Worm (Caenorhabditis elegans): Measurements from ENCODE around the gene rrf-3.
A peak's percentile ranks its signal among the peaks of the same experiment; 100 is the strongest.

Gene rrf-3

ce11 chrII:8127290-8127689 lies 35.0 kb upstream of the rrf-3 start (continued):
- TF ChIP-seq set-16 (GFP tag; IDR thresholded peaks at IDR 0.05) = no peak
- TF ChIP-seq cey-2 (tag; optimal IDR thresholded peaks at IDR 0.05; ENCODE audit: borderline replicate concordance, insufficient read depth) = no peak
- TF ChIP-seq nhr-41 (GFP tag; IDR thresholded peaks at IDR 0.05) = no peak
- TF ChIP-seq zfp-3 (GFP tag; conservative IDR thresholded peaks at IDR 0.05) = no peak
- TF ChIP-seq spr-1 (tag; optimal IDR thresholded peaks at IDR 0.05) = no peak
- TF ChIP-seq ceh-28 (tag; optimal IDR thresholded peaks at IDR 0.05) = no peak
- peak in 1 of 2 experiments; percentile 30 for TF ChIP-seq lsy-2 (tag; optimal IDR thresholded peaks at IDR 0.05)
- TF ChIP-seq daf-12 (tag; optimal IDR thresholded peaks at IDR 0.05) = no peak
- no peak for TF ChIP-seq fkh-10 (GFP tag; optimal IDR thresholded peaks at IDR 0.05)
- TF ChIP-seq F37D6.2 (tag; optimal IDR thresholded peaks at IDR 0.05) = no peak
- TF ChIP-seq nhr-10 (tag; optimal IDR thresholded peaks at IDR 0.05) = peak; percentile 4
- no peak for TF ChIP-seq egl-27 (tag; optimal IDR thresholded peaks at IDR 0.05)
- TF ChIP-seq ceh-32 (tag; optimal IDR thresholded peaks at IDR 0.05; ENCODE audit: poor library complexity) = no peak
- no peak for TF ChIP-seq F10B5.3 (tag; optimal IDR thresholded peaks at IDR 0.05)
- no peak for TF ChIP-seq ztf-11 (tag; optimal IDR thresholded peaks at IDR 0.05)
- TF ChIP-seq T20F7.1 (GFP tag; optimal IDR thresholded peaks at IDR 0.05) = no peak
- TF ChIP-seq dmd-9 (GFP tag; IDR thresholded peaks at IDR 0.05) = no peak
- TF ChIP-seq F26F4.8 (GFP tag; conservative IDR thresholded peaks at IDR 0.05) = no peak
- no peak for TF ChIP-seq F44E2.7 (GFP tag; IDR thresholded peaks at IDR 0.05)
- no peak for TF ChIP-seq lin-15B (tag; optimal IDR thresholded peaks at IDR 0.05)
- no peak for TF ChIP-seq nhr-111 (GFP tag; optimal IDR thresholded peaks at IDR 0.05)
- TF ChIP-seq gei-8 (GFP tag; optimal IDR thresholded peaks at IDR 0.05) = no peak
- no peak for TF ChIP-seq lir-3 (tag; optimal IDR thresholded peaks at IDR 0.05)
- no peak for TF ChIP-seq unc-130 (GFP tag; optimal IDR thresholded peaks at IDR 0.05)
- TF ChIP-seq lin-39 (tag; optimal IDR thresholded peaks at IDR 0.05) = no peak
- TF ChIP-seq unc-39 (tag; optimal IDR thresholded peaks at IDR 0.05) = no peak
- no peak for TF ChIP-seq tra-1 (GFP tag; IDR thresholded peaks at IDR 0.05)
- peak; percentile 3 for TF ChIP-seq hlh-30 (tag; optimal IDR thresholded peaks at IDR 0.05; ENCODE audit: insufficient read depth)
- no peak for TF ChIP-seq F49E8.2 (tag; optimal IDR thresholded peaks at IDR 0.05; ENCODE audit: borderline replicate concordance)
- no peak for TF ChIP-seq nhr-11 (tag; optimal IDR thresholded peaks at IDR 0.05)
- no peak for TF ChIP-seq Y5F2A.4 (GFP tag; optimal IDR thresholded peaks at IDR 0.05)
- TF ChIP-seq dpl-1 (GFP tag; optimal IDR thresholded peaks at IDR 0.05) = no peak
- no peak for TF ChIP-seq ZK546.5 (tag; optimal IDR thresholded peaks at IDR 0.05)
- no peak for TF ChIP-seq nhr-6 (tag; optimal IDR thresholded peaks at IDR 0.05)
- no peak for TF ChIP-seq lin-1 (GFP tag; IDR thresholded peaks at IDR 0.05)
- peak; percentile 23; the same call in 1 of the 2 replicates for TF ChIP-seq php-3 (GFP tag; IDR thresholded peaks at IDR 0.05)
- no peak for TF ChIP-seq T26A8.4 (GFP tag; IDR thresholded peaks at IDR 0.05)
- TF ChIP-seq nhr-76 (tag; optimal IDR thresholded peaks at IDR 0.05) = no peak
- TF ChIP-seq mxl-3 (GFP tag; optimal IDR thresholded peaks at IDR 0.05) = peak; percentile 73
- no peak for TF ChIP-seq sdz-12 (GFP tag; optimal IDR thresholded peaks at IDR 0.05)
- TF ChIP-seq nhr-42 (GFP tag; IDR thresholded peaks at IDR 0.05) = no peak
- TF ChIP-seq dmd-8 (GFP tag; IDR thresholded peaks at IDR 0.05) = no peak
- TF ChIP-seq nhr-25 (tag; optimal IDR thresholded peaks at IDR 0.05; ENCODE audit: borderline replicate concordance, insufficient read depth) = no peak
- no peak for TF ChIP-seq pha-4 (GFP tag; IDR thresholded peaks at IDR 0.05)
- TF ChIP-seq pha-4 (tag; optimal IDR thresholded peaks at IDR 0.05) = no peak
- TF ChIP-seq dmd-6 (GFP tag; IDR thresholded peaks at IDR 0.05) = peak; percentile 72
- no peak for TF ChIP-seq snpc-1.2 (GFP tag; IDR thresholded peaks at IDR 0.05)
- no peak for TF ChIP-seq egl-43 (GFP tag; IDR thresholded peaks at IDR 0.05)
- TF ChIP-seq mes-2 (tag; optimal IDR thresholded peaks at IDR 0.05; ENCODE audit: poor library complexity, severe bottlenecking) = peak; percentile 54
- TF ChIP-seq madf-9 (GFP tag; conservative IDR thresholded peaks at IDR 0.05) = no peak
- TF ChIP-seq hlh-11 (tag; optimal IDR thresholded peaks at IDR 0.05) = peak; percentile 77

Data from whole organism, L4 larva.